Worm (Caenorhabditis elegans) whole organism, early embryonic: ENCODE results near the gene let-756.

ENCODE experiments used
- ama-1 ChIP-seq: fragments of 150-350 bp; optimal IDR thresholded peaks from 2 replicates; lab custom pipeline; 2014
- hmg-4 ChIP-seq: fragments of 200-800 bp; sonication (Bioruptor generic); optimal IDR thresholded peaks from 2 replicates; lab custom pipeline; 2018; ENCODE audit warnings: mild to moderate bottlenecking, missing genetic modification characterization, missing compliant biosample characterization
- tbx-11 ChIP-seq: fragments of 200-800 bp; sonication (Bioruptor generic); IDR thresholded peaks from 2 replicates; pipeline ENCODE4 v1.3.6; 2022; ENCODE audit warnings: missing genetic modification characterization, missing compliant biosample characterization
- tbx-37 ChIP-seq: fragments of 200-800 bp; sonication (Bioruptor generic); conservative IDR thresholded peaks from 2 replicates; pipeline ENCODE4 v1.3.6; 2022; ENCODE audit warnings: missing genetic modification reagents, missing genetic modification characterization, missing compliant biosample characterization

DNA sequence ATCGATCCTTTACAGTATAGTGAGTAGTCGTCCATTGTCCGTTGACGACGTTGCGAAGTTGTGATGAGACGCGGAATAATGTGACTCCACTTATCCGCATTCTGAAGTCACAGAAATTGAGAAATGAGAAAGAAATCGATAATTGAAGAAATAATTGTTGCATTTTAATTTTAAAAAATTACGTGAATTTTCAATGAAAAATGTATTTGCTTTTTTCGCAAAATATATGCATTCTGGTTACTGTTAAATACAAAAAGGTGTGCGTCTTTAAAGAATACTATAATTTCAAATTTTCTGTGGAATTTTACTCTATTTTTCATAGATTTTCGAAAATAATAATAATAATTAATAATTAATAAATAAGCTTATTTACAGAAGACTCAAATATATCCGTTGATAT lies 39.9 kb downstream of the let-756 start, which contains the start of gene let-721:
- TF ChIP-seq tbx-37 (no peak), ama-1 (no peak), hmg-4 (GFP tag; lab: Kevin White, UChicago) (no peak), tbx-11 (GFP tag; lab: Robert Waterston, UW) (no peak)
